Worm (Caenorhabditis elegans): ENCODE measurements around the gene ZK688.10.

The ZK688.10 gene

ce11 chrIII:7872776-7873175, 24.0 kb downstream of the ZK688.10 start:
- TF ChIP-seq somi-1 (GFP tag; optimal IDR thresholded peaks at IDR 0.05) (peak; percentile 5), B0261.1 (tag; optimal IDR thresholded peaks at IDR 0.05) (no peak), snpc-3.4 (tag; optimal IDR thresholded peaks at IDR 0.05) (no peak), lin-26 (GFP tag; IDR thresholded peaks at IDR 0.05) (peak; percentile 34; the same call in 1 of the 2 replicates), madf-8 (GFP tag; conservative IDR thresholded peaks at IDR 0.05) (no peak), lin-40 (tag; optimal IDR thresholded peaks at IDR 0.05) (peak; percentile 31), F57A8.1 (GFP tag; optimal IDR thresholded peaks at IDR 0.05) (no peak), hrde-1 (tag; optimal IDR thresholded peaks at IDR 0.05; ENCODE audit: borderline replicate concordance) (no peak), lsl-1 (GFP tag; optimal IDR thresholded peaks at IDR 0.05) (no peak), lsy-27 (tag; optimal IDR thresholded peaks at IDR 0.05; ENCODE audit: borderline replicate concordance, insufficient read depth) (no peak)

DNA sequence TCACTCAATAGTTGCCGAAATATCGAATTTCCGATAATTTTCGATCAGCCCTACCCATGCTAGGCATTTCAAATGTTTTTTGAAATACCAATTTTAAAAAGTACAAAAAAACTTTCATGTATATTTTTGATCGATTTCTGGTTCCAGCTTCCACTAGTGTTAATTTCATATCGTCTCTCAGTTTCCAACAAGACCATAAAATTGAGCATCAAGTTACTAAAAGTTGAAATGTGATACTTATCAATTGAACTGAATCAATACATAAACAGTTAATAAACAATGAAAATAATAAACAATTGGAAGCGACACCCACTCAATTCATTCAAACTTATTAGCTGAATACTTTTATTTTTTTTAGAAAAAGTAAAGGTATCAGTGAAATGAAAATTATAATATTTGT, 30.6 kb downstream of the ZK688.10 start, which contains the start of gene cup-4:
Gene cup-4 (plus strand): TSS at position 301 of the 400 bp plus-strand sequence.
- TF ChIP-seq attf-6 (GFP tag; IDR thresholded peaks at IDR 0.05) (no peak), nhr-179 (tag; optimal IDR thresholded peaks at IDR 0.05) (no peak), lir-1 (GFP tag; conservative IDR thresholded peaks at IDR 0.05) (no peak), bed-1 (GFP tag; IDR thresholded peaks at IDR 0.05) (no peak), dpl-1 (GFP tag; optimal IDR thresholded peaks at IDR 0.05) (no peak), aptf-3 (GFP tag; IDR thresholded peaks at IDR 0.05) (no peak), egl-18 (GFP tag; IDR thresholded peaks at IDR 0.05) (no peak), snpc-1.1 (tag; optimal IDR thresholded peaks at IDR 0.05; ENCODE audit: insufficient read depth) (no peak), bed-2 (GFP tag; IDR thresholded peaks at IDR 0.05) (no peak), ets-4 (GFP tag; optimal IDR thresholded peaks at IDR 0.05) (no peak), F52B5.7 (tag; optimal IDR thresholded peaks at IDR 0.05) (no peak)

DNA sequence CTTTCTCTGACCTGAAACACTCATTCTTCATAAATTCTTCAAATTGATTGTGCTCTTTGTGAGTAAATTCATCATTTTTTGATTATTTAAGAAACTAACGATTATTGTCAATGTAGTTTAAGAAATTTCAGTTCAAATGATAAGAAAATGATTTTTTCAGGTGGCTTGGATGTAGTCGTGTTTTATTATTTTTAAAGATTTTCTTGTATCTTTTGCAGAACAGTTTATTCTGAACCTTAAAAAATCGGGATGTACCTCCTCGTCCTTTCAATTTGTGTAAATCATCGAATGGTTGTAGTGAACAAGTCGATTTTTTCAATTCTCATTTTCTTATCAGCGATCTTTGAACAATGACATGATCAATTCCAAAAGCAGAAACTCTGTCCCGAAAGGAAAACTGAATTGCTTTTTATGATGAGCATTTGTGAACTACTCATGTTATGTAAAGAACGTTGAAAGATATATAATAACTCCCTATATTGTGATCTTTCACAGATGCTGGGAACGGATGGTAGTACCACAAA, 31.5 kb downstream of the ZK688.10 start, which contains the start of gene slc-17.3:
Gene slc-17.3 (minus strand): TSS at position 51 of the 524 bp plus-strand sequence.
- no peak for TF ChIP-seq atf-7 (tag; optimal IDR thresholded peaks at IDR 0.05)
- no peak for TF ChIP-seq repo-1 (tag; optimal IDR thresholded peaks at IDR 0.05)
- TF ChIP-seq mes-4 (tag; optimal IDR thresholded peaks at IDR 0.05): no peak
- peak; percentile 61 for TF ChIP-seq nhr-80 (tag; optimal IDR thresholded peaks at IDR 0.05)
- TF ChIP-seq mcd-1 (GFP tag; IDR thresholded peaks at IDR 0.05): no peak

DNA sequence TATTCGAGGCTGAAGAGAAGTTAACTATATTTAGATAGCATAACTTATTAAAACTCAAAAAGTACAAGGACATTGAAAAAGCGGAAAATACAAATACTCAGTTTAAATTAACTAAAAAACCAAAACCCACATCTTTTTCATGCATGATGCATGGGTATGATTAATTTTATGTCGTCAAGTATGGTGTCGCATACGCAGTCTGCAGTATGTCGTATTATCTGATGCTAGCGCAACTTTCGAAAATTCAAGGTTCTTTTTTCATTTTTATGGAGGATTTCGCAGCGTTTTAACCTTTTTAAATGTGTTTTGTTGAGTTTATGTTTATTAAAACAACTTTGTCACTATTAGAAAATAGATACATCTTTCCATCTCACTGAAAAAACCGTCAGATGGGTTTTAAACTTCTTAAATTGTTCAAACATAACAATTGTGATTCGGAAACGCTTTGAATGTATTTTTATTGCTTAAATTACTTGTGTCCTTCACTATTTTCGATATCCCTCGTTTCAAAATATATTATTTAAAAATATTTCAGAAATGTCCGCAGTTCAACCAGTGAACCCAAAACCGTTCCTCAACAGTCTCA, 35.2 kb downstream of the ZK688.10 start, which contains the start of gene snr-5:
Gene snr-5 (plus strand): TSS at position 536 of the 586 bp plus-strand sequence.
- no peak for TF ChIP-seq die-1 (tag; optimal IDR thresholded peaks at IDR 0.05)
- no peak for TF ChIP-seq him-1 (tag; optimal IDR thresholded peaks at IDR 0.05)
- TF ChIP-seq ama-1 (optimal IDR thresholded peaks at IDR 0.05): no peak
- peak in 1 of 2 experiments; percentile 18 for TF ChIP-seq ama-1 (GFP tag; optimal IDR thresholded peaks at IDR 0.05)
- no peak for TF ChIP-seq lsl-1 (GFP tag; optimal IDR thresholded peaks at IDR 0.05)
- no peak for TF ChIP-seq lin-26 (GFP tag; IDR thresholded peaks at IDR 0.05)

DNA sequence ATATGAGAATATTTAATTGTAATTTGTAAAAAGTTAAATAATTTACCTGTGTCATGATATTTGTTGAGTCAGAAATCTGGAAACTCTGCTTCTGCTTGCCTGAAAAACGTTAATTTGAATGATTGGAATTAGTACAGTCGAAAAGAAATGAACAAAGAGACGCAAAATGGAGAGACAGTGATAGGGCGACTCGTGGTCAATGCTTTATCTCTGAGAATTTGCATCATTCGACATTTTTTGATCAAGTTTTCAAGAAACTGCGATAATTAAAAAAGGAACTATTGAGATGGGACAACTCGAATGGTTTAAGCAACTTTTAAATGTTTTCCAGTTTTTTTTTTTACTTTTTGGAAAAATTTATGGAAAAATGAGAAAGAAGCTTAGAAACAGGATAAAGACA, 35.9 kb downstream of the ZK688.10 start, which contains the start of gene cuc-1:
Gene cuc-1 (minus strand): TSS at position 101 of the 400 bp plus-strand sequence.
- TF ChIP-seq nhr-80 (tag; optimal IDR thresholded peaks at IDR 0.05): peak; percentile 48
- TF ChIP-seq hsf-1 (GFP tag; IDR thresholded peaks at IDR 0.05): no peak

Data from whole organism, young adult.